Fruit fly (Drosophila melanogaster) whole organism, prepupa: ENCODE data around the gene Rpt6.
A peak's percentile ranks its signal among the peaks of the same experiment; 100 is the strongest.

Source experiments
- Blimp-1 ChIP-seq: fragments of 200-800 bp; sonication (Bioruptor generic); optimal IDR thresholded peaks from 3 replicates; lab custom pipeline; 2017; ENCODE audit warnings: missing biosample characterization, missing genetic modification characterization, mild to moderate bottlenecking, moderate library complexity, missing genetic modification reagents
- CG10631 ChIP-seq: fragments of 200-800 bp; sonication (Bioruptor generic); optimal IDR thresholded peaks from 2 replicates; lab custom pipeline; 2016; ENCODE audit warnings: missing biosample characterization, missing genetic modification characterization
- CG10669 ChIP-seq: fragments of 200-800 bp; sonication (Bioruptor generic); optimal IDR thresholded peaks from 3 replicates; lab custom pipeline; 2018; ENCODE audit warnings: missing biosample characterization, mild to moderate bottlenecking, missing genetic modification characterization, moderate library complexity
- CG11762 ChIP-seq: fragments of 200-800 bp; sonication (Bioruptor generic); optimal IDR thresholded peaks from 3 replicates; lab custom pipeline; 2016; ENCODE audit warnings: missing biosample characterization, missing genetic modification characterization; ENCODE audit not compliant: insufficient read depth
- CG11902 ChIP-seq: fragments of 200-800 bp; sonication (Bioruptor generic); optimal IDR thresholded peaks from 3 replicates; lab custom pipeline; 2016; ENCODE audit warnings: missing biosample characterization, missing genetic modification characterization
- CG1621 ChIP-seq: fragments of 200-800 bp; sonication (Bioruptor generic); optimal IDR thresholded peaks from 3 replicates; lab custom pipeline; 2018; ENCODE audit warnings: missing biosample characterization, mild to moderate bottlenecking, missing genetic modification characterization
- CG3032 ChIP-seq: fragments of 200-800 bp; optimal IDR thresholded peaks from 2 replicates; lab custom pipeline; 2019; ENCODE audit warnings: missing biosample characterization, mild to moderate bottlenecking, missing genetic modification characterization, moderate library complexity
- CG31627 ChIP-seq: fragments of 200-800 bp; sonication (Bioruptor generic); optimal IDR thresholded peaks from 3 replicates; lab custom pipeline; 2016; ENCODE audit warnings: missing biosample characterization, missing genetic modification characterization
- CG32006 ChIP-seq: fragments of 200-800 bp; sonication (Bioruptor generic); optimal IDR thresholded peaks from 3 replicates; lab custom pipeline; 2017; ENCODE audit warnings: missing biosample characterization, mild to moderate bottlenecking, missing genetic modification characterization
- CG34406 ChIP-seq: fragments of 200-800 bp; sonication (Bioruptor generic); optimal IDR thresholded peaks from 3 replicates; lab custom pipeline; 2016; ENCODE audit warnings: missing biosample characterization, missing genetic modification characterization
- CG3919 ChIP-seq: fragments of 200-800 bp; sonication (Bioruptor generic); optimal IDR thresholded peaks from 3 replicates; lab custom pipeline; 2016; ENCODE audit warnings: missing biosample characterization, missing genetic modification characterization
- CG6163 ChIP-seq: fragments of 200-800 bp; sonication (Bioruptor generic); IDR thresholded peaks from 3 replicates; pipeline ENCODE4 v1.3.6; 2022; ENCODE audit warnings: missing biosample characterization, missing genetic modification characterization
- CG6276 ChIP-seq: fragments of 200-800 bp; sonication (Bioruptor generic); optimal IDR thresholded peaks from 2 replicates; lab custom pipeline; 2017; ENCODE audit warnings: missing biosample characterization, mild to moderate bottlenecking, missing genetic modification characterization
- CG6792 ChIP-seq: fragments of 200-800 bp; sonication (Bioruptor generic); optimal IDR thresholded peaks from 3 replicates; lab custom pipeline; 2016; ENCODE audit warnings: missing biosample characterization, missing genetic modification characterization
- CG6854 ChIP-seq: fragments of 200-800 bp; sonication (Bioruptor generic); optimal IDR thresholded peaks from 2 replicates; lab custom pipeline; 2017; ENCODE audit warnings: missing biosample characterization, mild to moderate bottlenecking, missing genetic modification characterization
- CG7368 ChIP-seq: fragments of 200-800 bp; sonication (Bioruptor generic); optimal IDR thresholded peaks from 3 replicates; lab custom pipeline; 2016; ENCODE audit warnings: missing biosample characterization, missing genetic modification characterization
- CG8319 ChIP-seq: fragments of 200-800 bp; sonication (Bioruptor generic); optimal IDR thresholded peaks from 3 replicates; lab custom pipeline; 2016; ENCODE audit warnings: missing biosample characterization, missing genetic modification characterization
- CG8632 ChIP-seq: fragments of 200-800 bp; sonication (Bioruptor generic); optimal IDR thresholded peaks from 3 replicates; lab custom pipeline; 2016; ENCODE audit warnings: missing biosample characterization, missing genetic modification characterization
- CG9139 ChIP-seq: fragments of 200-800 bp; sonication (Bioruptor generic); optimal IDR thresholded peaks from 3 replicates; lab custom pipeline; 2017; ENCODE audit warnings: missing biosample characterization, mild to moderate bottlenecking, missing genetic modification characterization
- Eip75B ChIP-seq: fragments of 200-800 bp; sonication (Bioruptor generic); optimal IDR thresholded peaks from 3 replicates; lab custom pipeline; 2016; ENCODE audit warnings: missing biosample characterization, missing genetic modification characterization
- Eip93F ChIP-seq: fragments of 200-800 bp; sonication (Bioruptor generic); optimal IDR thresholded peaks from 2 replicates; lab custom pipeline; 2016; ENCODE audit warnings: missing biosample characterization, mild to moderate bottlenecking, missing genetic modification characterization
- Ets21C ChIP-seq: fragments of 200-800 bp; sonication (Bioruptor generic); optimal IDR thresholded peaks from 3 replicates; lab custom pipeline; 2016; ENCODE audit warnings: missing biosample characterization, missing genetic modification characterization
- Ets96B ChIP-seq: fragments of 200-800 bp; optimal IDR thresholded peaks from 2 replicates; lab custom pipeline; 2019; ENCODE audit warnings: missing biosample characterization, mild to moderate bottlenecking, missing genetic modification characterization, moderate library complexity
- Gug ChIP-seq: fragments of 200-800 bp; sonication (Bioruptor generic); IDR thresholded peaks from 2 replicates; pipeline ENCODE4 v1.3.6; 2022; ENCODE audit warnings: missing biosample characterization, missing genetic modification characterization
- Hr38 ChIP-seq: sonication (Bioruptor generic); optimal IDR thresholded peaks from 2 replicates; lab custom pipeline; 2016; ENCODE audit warnings: missing biosample characterization, missing genetic modification characterization
- Hr39 ChIP-seq: fragments of 200-800 bp; sonication (Bioruptor generic); optimal IDR thresholded peaks from 2 replicates; lab custom pipeline; 2016; ENCODE audit warnings: missing biosample characterization, missing genetic modification characterization
- Lpt ChIP-seq: fragments of 200-800 bp; sonication (Bioruptor generic); optimal IDR thresholded peaks from 3 replicates; lab custom pipeline; 2016; ENCODE audit warnings: missing biosample characterization, missing genetic modification characterization
- Met ChIP-seq: fragments of 200-800 bp; sonication (Bioruptor generic); optimal IDR thresholded peaks from 3 replicates; lab custom pipeline; 2016; ENCODE audit warnings: missing biosample characterization, missing genetic modification characterization
- OdsH ChIP-seq: fragments of 200-800 bp; sonication (Bioruptor generic); optimal IDR thresholded peaks from 3 replicates; lab custom pipeline; 2016; ENCODE audit warnings: missing biosample characterization, missing genetic modification characterization
- Smox ChIP-seq: fragments of 200-800 bp; sonication (Bioruptor generic); optimal IDR thresholded peaks from 3 replicates; lab custom pipeline; 2016; ENCODE audit warnings: missing biosample characterization, missing genetic modification characterization
- Sox102F ChIP-seq: fragments of 200-800 bp; sonication (Bioruptor generic); optimal IDR thresholded peaks from 2 replicates; lab custom pipeline; 2016; ENCODE audit warnings: missing biosample characterization, mild to moderate bottlenecking, missing genetic modification characterization
- Sox14 ChIP-seq: fragments of 200-800 bp; sonication (Bioruptor generic); optimal IDR thresholded peaks from 3 replicates; lab custom pipeline; 2016; ENCODE audit warnings: missing biosample characterization, missing genetic modification characterization
- Sox15 ChIP-seq: fragments of 200-800 bp; sonication (Bioruptor generic); optimal IDR thresholded peaks from 3 replicates; lab custom pipeline; 2016; ENCODE audit warnings: missing biosample characterization, missing genetic modification characterization
- acj6 ChIP-seq: fragments of 200-800 bp; sonication (Bioruptor generic); optimal IDR thresholded peaks from 3 replicates; lab custom pipeline; 2016; ENCODE audit warnings: missing biosample characterization, missing genetic modification characterization
- cyc ChIP-seq: fragments of 200-800 bp; sonication (Bioruptor generic); optimal IDR thresholded peaks from 3 replicates; lab custom pipeline; 2016; ENCODE audit warnings: missing biosample characterization, missing genetic modification characterization
- dac ChIP-seq: fragments of 200-800 bp; sonication (Bioruptor generic); optimal IDR thresholded peaks from 2 replicates; lab custom pipeline; 2017; ENCODE audit warnings: missing biosample characterization, mild to moderate bottlenecking, missing genetic modification characterization
- dsx ChIP-seq: fragments of 200-800 bp; optimal IDR thresholded peaks from 3 replicates; lab custom pipeline; 2019; ENCODE audit warnings: missing biosample characterization, mild to moderate bottlenecking, missing genetic modification characterization, moderate library complexity; ENCODE audit not compliant: poor library complexity, severe bottlenecking
- eg ChIP-seq: fragments of 200-800 bp; sonication (Bioruptor generic); IDR thresholded peaks from 3 replicates; pipeline ENCODE4 v1.3.6; 2022; ENCODE audit warnings: missing biosample characterization, missing genetic modification characterization
- esn ChIP-seq: fragments of 200-800 bp; sonication (Bioruptor generic); optimal IDR thresholded peaks from 2 replicates; lab custom pipeline; 2016; ENCODE audit warnings: missing biosample characterization, mild to moderate bottlenecking, missing genetic modification characterization, moderate library complexity
- fd59A ChIP-seq: fragments of 200-800 bp; sonication (Bioruptor generic); optimal IDR thresholded peaks from 2 replicates; lab custom pipeline; 2017; ENCODE audit warnings: missing biosample characterization, mild to moderate bottlenecking, missing genetic modification characterization, missing genetic modification reagents
- fd85E ChIP-seq: fragments of 200-800 bp; sonication (Bioruptor generic); optimal IDR thresholded peaks from 3 replicates; lab custom pipeline; 2016; ENCODE audit warnings: missing biosample characterization, missing genetic modification characterization
- fkh ChIP-seq: fragments of 200-800 bp; sonication (Bioruptor generic); optimal IDR thresholded peaks from 3 replicates; lab custom pipeline; 2017; ENCODE audit warnings: missing biosample characterization, mild to moderate bottlenecking, missing genetic modification characterization, moderate library complexity
- lz ChIP-seq: fragments of 200-800 bp; sonication (Bioruptor generic); optimal IDR thresholded peaks from 3 replicates; lab custom pipeline; 2016; ENCODE audit warnings: missing biosample characterization, missing genetic modification characterization
- net ChIP-seq: fragments of 200-800 bp; sonication (Bioruptor generic); optimal IDR thresholded peaks from 3 replicates; lab custom pipeline; 2016; ENCODE audit warnings: missing biosample characterization, missing genetic modification characterization
- salr ChIP-seq, 2 experiments: fragments of 200-800 bp; sonication (Bioruptor generic); optimal IDR thresholded peaks; 3 replicates each; lab custom pipeline; 2016 to 2018; ENCODE audit warnings: missing biosample characterization in 2 of 2, missing genetic modification characterization in 2 of 2, mild to moderate bottlenecking in 1 of 2
- spab ChIP-seq: fragments of 200-800 bp; sonication (Bioruptor generic); optimal IDR thresholded peaks from 2 replicates; lab custom pipeline; 2017; ENCODE audit warnings: missing biosample characterization, mild to moderate bottlenecking, missing genetic modification characterization, missing genetic modification reagents
- ss ChIP-seq, 2 experiments: fragments of 200-800 bp; sonication (Bioruptor generic); optimal IDR thresholded peaks; 2 replicates in 1 of 2; 3 replicates in 1 of 2; lab custom pipeline; 2017 to 2018; ENCODE audit warnings: mild to moderate bottlenecking in 2 of 2, missing biosample characterization in 2 of 2, missing genetic modification characterization in 2 of 2, moderate library complexity in 1 of 2

The Rpt6 gene

dm6 chrX:21319202-21319772 lies 3.4 kb downstream of the Rpt6 start, which contains the start of the genes SLIRP1 and anox (continued):
- peak; percentile 92 for TF ChIP-seq esn (GFP tag; lab: Kevin White, UChicago)
- peak; percentile 92 for TF ChIP-seq Ets96B
- peak; percentile 64; the same call in 1 of the 3 replicates for TF ChIP-seq CG6163
- TF ChIP-seq CG6792 (GFP tag; lab: Kevin White, UChicago): peak; percentile 86
- no peak for TF ChIP-seq Hr38
- peak; percentile 86 for TF ChIP-seq CG31627 (GFP tag; lab: Kevin White, UChicago)
- peak; percentile 70 for TF ChIP-seq Blimp-1 (GFP tag; lab: Kevin White, UChicago)
- peak; percentile 75 for TF ChIP-seq Ets21C
- peak; percentile 89 for TF ChIP-seq CG32006
- TF ChIP-seq Eip93F (GFP tag; lab: Kevin White, UChicago): no peak
- peak; percentile 77 for TF ChIP-seq CG11902 (GFP tag; lab: Kevin White, UChicago)
- TF ChIP-seq CG3919: peak; percentile 81
- TF ChIP-seq Smox: peak; percentile 88
- TF ChIP-seq fd59A: peak; percentile 84
- TF ChIP-seq dsx (GFP tag; lab: Kevin White, UChicago): peak; percentile 88
- TF ChIP-seq acj6: peak; percentile 89
- TF ChIP-seq CG10669: peak; percentile 92
- peak; percentile 82 for TF ChIP-seq CG11762 (GFP tag; lab: Kevin White, UChicago)
- peak; percentile 91 for TF ChIP-seq lz (GFP tag; lab: Kevin White, UChicago)
- TF ChIP-seq Met: peak; percentile 89
- TF ChIP-seq salr (GFP tag; optimal IDR thresholded peaks at IDR 0.05; lab: Kevin White, UChicago): peak; percentile 64 to 81
- peak; percentile 82 for TF ChIP-seq Hr39 (GFP tag; lab: Kevin White, UChicago)

- TF ChIP-seq CG6276 (GFP tag; lab: Kevin White, UChicago): peak; percentile 44
- no peak for TF ChIP-seq CG10631 (GFP tag; lab: Kevin White, UChicago)
- no peak for TF ChIP-seq Lpt (GFP tag; lab: Kevin White, UChicago)
- TF ChIP-seq fkh (GFP tag; lab: Kevin White, UChicago): no peak
- TF ChIP-seq Gug (GFP tag; lab: Robert Waterston, UW): no peak
- no peak for TF ChIP-seq CG32006
- TF ChIP-seq CG34406 (GFP tag; lab: Kevin White, UChicago): no peak
- no peak for TF ChIP-seq Sox14 (GFP tag; lab: Kevin White, UChicago)
- peak; percentile 28 for TF ChIP-seq Ets96B
- no peak for TF ChIP-seq Sox15 (GFP tag; lab: Kevin White, UChicago)
- TF ChIP-seq Met: peak; percentile 54
- no peak for TF ChIP-seq Hr39 (GFP tag; lab: Kevin White, UChicago)
- no peak for TF ChIP-seq CG8632
- TF ChIP-seq spab: no peak
- 0 out of 3 replicates have a peak, but pooled peaks have one; percentile 22 for TF ChIP-seq eg (GFP tag; lab: Robert Waterston, UW)
- TF ChIP-seq Sox102F (GFP tag; lab: Kevin White, UChicago): no peak
- TF ChIP-seq CG8319: no peak
- no peak for TF ChIP-seq lz (GFP tag; lab: Kevin White, UChicago)
- TF ChIP-seq CG1621 (tag; lab: Kevin White, UChicago): no peak
- TF ChIP-seq fd85E (GFP tag; lab: Kevin White, UChicago): no peak
- TF ChIP-seq CG3032 (tag; lab: Kevin White, UChicago): peak; percentile 48
- TF ChIP-seq CG6854 (GFP tag; lab: Kevin White, UChicago): no peak
- TF ChIP-seq ss (GFP tag; optimal IDR thresholded peaks at IDR 0.05; lab: Kevin White, UChicago): peak in 1 of 2 experiments; percentile 39
- TF ChIP-seq Ets21C: no peak
- TF ChIP-seq Blimp-1 (GFP tag; lab: Kevin White, UChicago): peak; percentile 5
- TF ChIP-seq Eip75B (GFP tag; lab: Kevin White, UChicago): peak; percentile 33
- TF ChIP-seq Hr38: no peak
- TF ChIP-seq cyc (GFP tag; lab: Kevin White, UChicago): peak; percentile 36
- TF ChIP-seq Smox: no peak
- TF ChIP-seq CG10669: peak; percentile 52
- no peak for TF ChIP-seq dac (GFP tag; lab: Kevin White, UChicago)
- no peak for TF ChIP-seq CG31627 (GFP tag; lab: Kevin White, UChicago)
- no peak for TF ChIP-seq OdsH (GFP tag; lab: Kevin White, UChicago)
- TF ChIP-seq CG7368 (GFP tag; lab: Kevin White, UChicago): peak; percentile 1
- TF ChIP-seq CG9139 (GFP tag; lab: Kevin White, UChicago): no peak
- no peak for TF ChIP-seq salr (GFP tag; optimal IDR thresholded peaks at IDR 0.05; lab: Kevin White, UChicago)
- no peak for TF ChIP-seq net (GFP tag; lab: Kevin White, UChicago)
Observed at dm6 chrX:21322289-21322981, 6.6 kb downstream of the Rpt6 start.
